Worm (Caenorhabditis elegans): Measurements from ENCODE around the gene C06C3.10.

The C06C3.10 gene

ce11 chrII:9369394-9369793, 7.7 kb downstream of the C06C3.10 start:
- TF ChIP-seq hlh-13 (GFP tag; optimal IDR thresholded peaks at IDR 0.05) = no peak
- TF ChIP-seq syd-9 (tag; optimal IDR thresholded peaks at IDR 0.05) = no peak
- TF ChIP-seq pag-3 (tag; optimal IDR thresholded peaks at IDR 0.05; ENCODE audit: borderline replicate concordance) = no peak
- TF ChIP-seq elt-4 (tag; optimal IDR thresholded peaks at IDR 0.05) = no peak
- no peak for TF ChIP-seq ceh-30 (tag; optimal IDR thresholded peaks at IDR 0.05)
- TF ChIP-seq ztf-16 (tag; optimal IDR thresholded peaks at IDR 0.05) = no peak
- TF ChIP-seq ceh-22 (tag; optimal IDR thresholded peaks at IDR 0.05) = no peak
- TF ChIP-seq unc-55 (GFP tag; optimal IDR thresholded peaks at IDR 0.05) = no peak
- no peak for TF ChIP-seq Y22D7AL.16 (tag; optimal IDR thresholded peaks at IDR 0.05)
- TF ChIP-seq dve-1 (tag; optimal IDR thresholded peaks at IDR 0.05) = no peak
- TF ChIP-seq ttx-3 (tag; optimal IDR thresholded peaks at IDR 0.05) = no peak

ce11 chrII:9362249-9362648, 14.8 kb downstream of the C06C3.10 start:
- TF ChIP-seq ceh-34 (tag; optimal IDR thresholded peaks at IDR 0.05) (no peak), F13H6.1 (tag; optimal IDR thresholded peaks at IDR 0.05) (no peak), hlh-6 (tag; optimal IDR thresholded peaks at IDR 0.05) (no peak), gmeb-2 (tag; optimal IDR thresholded peaks at IDR 0.05) (no peak), pqm-1 (tag; optimal IDR thresholded peaks at IDR 0.05) (no peak), unc-3 (GFP tag; conservative IDR thresholded peaks at IDR 0.05) (no peak), unc-3 (tag; optimal IDR thresholded peaks at IDR 0.05) (no peak), syd-9 (tag; optimal IDR thresholded peaks at IDR 0.05) (no peak), fkh-6 (tag; optimal IDR thresholded peaks at IDR 0.05) (no peak), ceh-2 (tag; optimal IDR thresholded peaks at IDR 0.05) (no peak), eyg-1 (tag; optimal IDR thresholded peaks at IDR 0.05) (no peak), pha-2 (tag; optimal IDR thresholded peaks at IDR 0.05) (no peak), ceh-22 (tag; optimal IDR thresholded peaks at IDR 0.05) (no peak), Y22D7AL.16 (tag; optimal IDR thresholded peaks at IDR 0.05) (no peak), nhr-232 (tag; optimal IDR thresholded peaks at IDR 0.05) (no peak), C38D4.7 (GFP tag; optimal IDR thresholded peaks at IDR 0.05) (no peak), ceh-48 (tag; optimal IDR thresholded peaks at IDR 0.05) (no peak), zip-5 (tag; optimal IDR thresholded peaks at IDR 0.05) (no peak), K02D7.2 (tag; optimal IDR thresholded peaks at IDR 0.05) (no peak), ceh-31 (tag; optimal IDR thresholded peaks at IDR 0.05) (no peak), unc-42 (tag; optimal IDR thresholded peaks at IDR 0.05) (no peak)

DNA sequence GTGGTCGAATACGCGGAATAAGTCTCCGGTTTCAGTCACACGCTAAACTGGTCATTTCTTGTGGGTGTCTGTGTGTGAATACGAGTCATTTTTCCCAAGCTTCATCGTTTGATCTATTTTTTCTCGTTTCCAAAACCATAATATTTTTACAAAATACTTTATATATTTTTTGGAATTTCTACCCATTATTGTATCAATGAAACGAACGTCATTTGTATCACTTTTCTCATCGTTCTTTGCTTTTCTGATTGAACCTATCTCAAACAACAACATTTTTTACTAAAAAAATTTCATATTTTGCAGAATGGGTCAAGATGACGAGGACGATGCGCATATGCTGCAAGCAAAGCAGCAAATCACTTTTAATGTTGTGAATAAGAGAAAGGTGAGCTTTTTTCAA, 18.8 kb downstream of the C06C3.10 start, which contains the start of gene mel-11:
TSS of gene mel-11 (plus strand) at position 301 of the 400 bp plus-strand sequence.
- TF ChIP-seq ceh-30 (tag; optimal IDR thresholded peaks at IDR 0.05) (no peak), tbx-2 (tag; optimal IDR thresholded peaks at IDR 0.05) (no peak), ceh-9 (tag; optimal IDR thresholded peaks at IDR 0.05) (no peak), rnt-1 (tag; optimal IDR thresholded peaks at IDR 0.05) (no peak), dmd-4 (tag; optimal IDR thresholded peaks at IDR 0.05; ENCODE audit: borderline replicate concordance) (no peak), elt-4 (tag; optimal IDR thresholded peaks at IDR 0.05) (no peak), C08G9.2 (tag; optimal IDR thresholded peaks at IDR 0.05) (no peak)

- TF ChIP-seq pha-4 (tag; optimal IDR thresholded peaks at IDR 0.05) (no peak), elt-2 (tag; optimal IDR thresholded peaks at IDR 0.05) (no peak), K02D7.2 (tag; optimal IDR thresholded peaks at IDR 0.05) (no peak), K09A11.1 (tag; optimal IDR thresholded peaks at IDR 0.05; ENCODE audit: insufficient read depth) (no peak), hlh-30 (tag; optimal IDR thresholded peaks at IDR 0.05; ENCODE audit: insufficient read depth) (peak; percentile 54), hlh-15 (tag; optimal IDR thresholded peaks at IDR 0.05) (no peak), sox-4 (tag; optimal IDR thresholded peaks at IDR 0.05) (no peak), ceh-2 (tag; optimal IDR thresholded peaks at IDR 0.05) (no peak), che-1 (tag; optimal IDR thresholded peaks at IDR 0.05) (no peak), rnt-1 (tag; optimal IDR thresholded peaks at IDR 0.05) (no peak), ets-4 (tag; optimal IDR thresholded peaks at IDR 0.05) (no peak), ttx-3 (tag; optimal IDR thresholded peaks at IDR 0.05) (no peak), elt-4 (tag; optimal IDR thresholded peaks at IDR 0.05) (no peak), F13H6.1 (tag; optimal IDR thresholded peaks at IDR 0.05) (no peak), ceh-24 (tag; optimal IDR thresholded peaks at IDR 0.05) (no peak), ceh-19 (GFP tag; optimal IDR thresholded peaks at IDR 0.05) (peak; percentile 32), unc-3 (GFP tag; conservative IDR thresholded peaks at IDR 0.05) (0 out of 2 replicates have a peak, but pooled peaks have one; percentile 18), unc-3 (tag; optimal IDR thresholded peaks at IDR 0.05) (no peak), gmeb-2 (tag; optimal IDR thresholded peaks at IDR 0.05) (no peak), Y22D7AL.16 (tag; optimal IDR thresholded peaks at IDR 0.05) (no peak), fax-1 (tag; optimal IDR thresholded peaks at IDR 0.05) (no peak), madf-2 (tag; optimal IDR thresholded peaks at IDR 0.05) (no peak), nhr-11 (tag; optimal IDR thresholded peaks at IDR 0.05) (no peak), ref-2 (tag; optimal IDR thresholded peaks at IDR 0.05) (peak; percentile 30)
Observed at ce11 chrII:9356723-9357122, 20.3 kb downstream of the C06C3.10 start.

Measured in whole organism, late embryonic.